Worm (Caenorhabditis elegans) whole organism, L4 larva: Measurements from ENCODE around the gene W08E12.5.

Source experiments
- R02D3.7 ChIP-seq: fragments of 150-350 bp; sonication (generic microtip); optimal IDR thresholded peaks from 3 replicates; lab custom pipeline; 2014; ENCODE audit warnings: missing biosample characterization, missing genetic modification characterization
- fkh-10 ChIP-seq: fragments of 150-350 bp; optimal IDR thresholded peaks from 2 replicates; lab custom pipeline; 2014; ENCODE audit warnings: missing biosample characterization, missing genetic modification reagents, missing genetic modification characterization
- lin-1 ChIP-seq: fragments of 200-800 bp; sonication (Bioruptor generic); IDR thresholded peaks from 2 replicates; pipeline ENCODE4 v1.3.6; 2022; ENCODE audit warnings: missing genetic modification reagents, missing genetic modification characterization, missing compliant biosample characterization
- lin-39 ChIP-seq: fragments of 150-350 bp; optimal IDR thresholded peaks from 2 replicates; lab custom pipeline; 2014; ENCODE audit warnings: missing biosample characterization, missing genetic modification reagents, missing genetic modification characterization
- mxl-2 ChIP-seq: fragments of 200-800 bp; sonication (Bioruptor generic); conservative IDR thresholded peaks from 2 replicates; pipeline ENCODE4 v1.3.6; 2022; ENCODE audit warnings: missing genetic modification reagents, missing genetic modification characterization, missing compliant biosample characterization
- nhr-10 ChIP-seq: fragments of 150-350 bp; optimal IDR thresholded peaks from 2 replicates; lab custom pipeline; 2014; ENCODE audit warnings: missing biosample characterization, missing genetic modification characterization
- pha-4 ChIP-seq, 2 experiments: fragments of 150-350 bp in 1 of 2; fragments of 200-800 bp in 1 of 2; sonication (Bioruptor generic) in 1 of 2; IDR thresholded peaks in 1 of 2; optimal IDR thresholded peaks in 1 of 2; 2 replicates each; pipeline versions ENCODE4 v1.3.6 to Lab custom; 2014 to 2022; ENCODE audit warnings: missing genetic modification characterization in 2 of 2, missing genetic modification reagents in 2 of 2, missing biosample characterization in 1 of 2, missing compliant biosample characterization in 1 of 2
- pqm-1 ChIP-seq: sonication (generic microtip); optimal IDR thresholded peaks from 2 replicates; lab custom pipeline; 2017; ENCODE audit warnings: missing biosample characterization, missing genetic modification characterization
- saeg-2 ChIP-seq: fragments of 200-800 bp; sonication (Bioruptor generic); IDR thresholded peaks from 2 replicates; pipeline ENCODE4 v1.3.6; 2022; ENCODE audit warnings: missing genetic modification reagents, missing genetic modification characterization, missing compliant biosample characterization

ce11 chrIV:3338676-3339075, 38.1 kb downstream of the W08E12.5 start, which contains the start of gene hrpa-1:
- TF ChIP-seq mxl-2 (GFP tag; lab: Robert Waterston, UW) (no peak), saeg-2 (GFP tag; lab: Robert Waterston, UW) (no peak), pha-4 (GFP tag; IDR thresholded peaks at IDR 0.05; lab: Robert Waterston, UW) (peak; percentile 30; the same call in 1 of the 2 replicates), pha-4 (tag; optimal IDR thresholded peaks at IDR 0.05; lab: Kevin White, UChicago) (no peak), pqm-1 (tag; lab: Kevin White, UChicago) (no peak), lin-1 (GFP tag; lab: Robert Waterston, UW) (no peak), nhr-10 (tag; lab: Kevin White, UChicago) (no peak), fkh-10 (GFP tag; lab: Kevin White, UChicago) (peak; percentile 63), R02D3.7 (tag; lab: Kevin White, UChicago) (no peak), lin-39 (no peak)
